Fruit fly (Drosophila melanogaster): ENCODE measurements around the gene Ranbp21.
A peak's percentile ranks its signal among the peaks of the same experiment; 100 is the strongest.

Ranbp21 gene

dm6 chrX:19651757-19652419, at the start of gene Ranbp21, which contains the start of gene Elys:
Gene Ranbp21 (minus strand): TSS chrX:19652269.
Gene Elys (plus strand): TSS chrX:19652305.
- TF ChIP-seq Dll (optimal IDR thresholded peaks at IDR 0.05) (no peak), psq (optimal IDR thresholded peaks at IDR 0.05) (no peak)

- TF ChIP-seq EcR (GFP tag; optimal IDR thresholded peaks at IDR 0.05) (no peak), Dll (optimal IDR thresholded peaks at IDR 0.05) (no peak), CG8478 (optimal IDR thresholded peaks at IDR 0.05) (no peak), psq (optimal IDR thresholded peaks at IDR 0.05) (no peak), pan (optimal IDR thresholded peaks at IDR 0.05) (no peak), usp (GFP tag; optimal IDR thresholded peaks at IDR 0.05) (no peak)
Observed at dm6 chrX:19701611-19702010, 49.5 kb upstream of the Ranbp21 start, which contains the start of gene Tcs4. Gene Tcs4 (minus strand): TSS chrX:19701755.

- no peak for TF ChIP-seq pan (optimal IDR thresholded peaks at IDR 0.05)
- peak; percentile 12 for TF ChIP-seq Dll (optimal IDR thresholded peaks at IDR 0.05)
- peak; percentile 6 for TF ChIP-seq CG8478 (optimal IDR thresholded peaks at IDR 0.05)
Observed at dm6 chrX:19697255-19697877, 45.3 kb upstream of the Ranbp21 start.

dm6 chrX:19696845-19697244, 44.8 kb upstream of the Ranbp21 start, which contains the start of gene Cdc42:
Gene Cdc42 (plus strand): TSS chrX:19697091.
- TF ChIP-seq psq (optimal IDR thresholded peaks at IDR 0.05), result no peak
- TF ChIP-seq usp (GFP tag; optimal IDR thresholded peaks at IDR 0.05), result no peak
- no peak for TF ChIP-seq Dll (optimal IDR thresholded peaks at IDR 0.05)
- no peak for TF ChIP-seq EcR (GFP tag; optimal IDR thresholded peaks at IDR 0.05)
- TF ChIP-seq CG8478 (optimal IDR thresholded peaks at IDR 0.05), result no peak
- TF ChIP-seq pan (optimal IDR thresholded peaks at IDR 0.05), result no peak

- TF ChIP-seq EcR (GFP tag; optimal IDR thresholded peaks at IDR 0.05) (no peak), CG8478 (optimal IDR thresholded peaks at IDR 0.05) (no peak), psq (optimal IDR thresholded peaks at IDR 0.05) (no peak), usp (GFP tag; optimal IDR thresholded peaks at IDR 0.05) (no peak), pan (optimal IDR thresholded peaks at IDR 0.05) (no peak), Dll (optimal IDR thresholded peaks at IDR 0.05) (no peak)
Observed at dm6 chrX:19694792-19695558, 42.9 kb upstream of the Ranbp21 start, which contains the start of gene CG14229. Gene CG14229 (minus strand): TSS chrX:19695250.

dm6 chrX:19692951-19693698, 41.1 kb upstream of the Ranbp21 start, which contains the start of gene Mer:
Gene Mer (minus strand): TSS chrX:19693500.
- no peak for TF ChIP-seq CG8478 (optimal IDR thresholded peaks at IDR 0.05)
- TF ChIP-seq EcR (GFP tag; optimal IDR thresholded peaks at IDR 0.05), result no peak
- no peak for TF ChIP-seq Dll (optimal IDR thresholded peaks at IDR 0.05)
- no peak for TF ChIP-seq psq (optimal IDR thresholded peaks at IDR 0.05)
- no peak for TF ChIP-seq pan (optimal IDR thresholded peaks at IDR 0.05)
- TF ChIP-seq usp (GFP tag; optimal IDR thresholded peaks at IDR 0.05), result no peak

- TF ChIP-seq pan (optimal IDR thresholded peaks at IDR 0.05) (no peak), usp (GFP tag; optimal IDR thresholded peaks at IDR 0.05) (no peak), psq (optimal IDR thresholded peaks at IDR 0.05) (no peak), CG8478 (optimal IDR thresholded peaks at IDR 0.05) (no peak), Dll (optimal IDR thresholded peaks at IDR 0.05) (no peak), EcR (GFP tag; optimal IDR thresholded peaks at IDR 0.05) (no peak)
Observed at dm6 chrX:19690050-19690449, 38.0 kb upstream of the Ranbp21 start.

dm6 chrX:19688848-19689247, 36.8 kb upstream of the Ranbp21 start, which contains the start of gene CG14227:
Gene CG14227 (minus strand): TSS chrX:19688948.
- no peak for TF ChIP-seq EcR (GFP tag; optimal IDR thresholded peaks at IDR 0.05)
- TF ChIP-seq usp (GFP tag; optimal IDR thresholded peaks at IDR 0.05), result no peak
- no peak for TF ChIP-seq CG8478 (optimal IDR thresholded peaks at IDR 0.05)
- TF ChIP-seq Dll (optimal IDR thresholded peaks at IDR 0.05), result no peak
- TF ChIP-seq pan (optimal IDR thresholded peaks at IDR 0.05), result no peak
- TF ChIP-seq psq (optimal IDR thresholded peaks at IDR 0.05), result no peak

dm6 chrX:19684048-19684447, 32.0 kb upstream of the Ranbp21 start:
- no peak for TF ChIP-seq psq (optimal IDR thresholded peaks at IDR 0.05)
- TF ChIP-seq CG8478 (optimal IDR thresholded peaks at IDR 0.05), result no peak
- TF ChIP-seq usp (GFP tag; optimal IDR thresholded peaks at IDR 0.05), result no peak
- no peak for TF ChIP-seq EcR (GFP tag; optimal IDR thresholded peaks at IDR 0.05)
- no peak for TF ChIP-seq pan (optimal IDR thresholded peaks at IDR 0.05)
- no peak for TF ChIP-seq Dll (optimal IDR thresholded peaks at IDR 0.05)

- TF ChIP-seq Dll (optimal IDR thresholded peaks at IDR 0.05) (peak; percentile 97), pan (optimal IDR thresholded peaks at IDR 0.05) (no peak), CG8478 (optimal IDR thresholded peaks at IDR 0.05) (no peak), EcR (GFP tag; optimal IDR thresholded peaks at IDR 0.05) (no peak), usp (GFP tag; optimal IDR thresholded peaks at IDR 0.05) (no peak)
Observed at dm6 chrX:19683040-19683875, 31.2 kb upstream of the Ranbp21 start, which contains the start of the genes dome and Ubqn. Gene dome (minus strand): TSS chrX:19683518. Gene Ubqn (plus strand): TSS chrX:19683808.
